Worm (Caenorhabditis elegans) whole organism, L4/young adult: Measurements from ENCODE around the gene acr-2.

Experiments
- W03F9.2 ChIP-seq: fragments of 150-350 bp; optimal IDR thresholded peaks from 2 replicates; lab custom pipeline; 2014; ENCODE audit warnings: missing biosample characterization, missing genetic modification characterization
- dao-5 ChIP-seq: sonication (generic microtip); optimal IDR thresholded peaks from 2 replicates; lab custom pipeline; 2016; ENCODE audit warnings: missing genotype, missing genetic modification characterization, moderate library complexity, missing compliant biosample characterization
- him-1 ChIP-seq: sonication (generic microtip); optimal IDR thresholded peaks from 2 replicates; lab custom pipeline; 2016; ENCODE audit warnings: missing genotype, missing genetic modification reagents, missing genetic modification characterization, missing compliant biosample characterization

The acr-2 gene

DNA sequence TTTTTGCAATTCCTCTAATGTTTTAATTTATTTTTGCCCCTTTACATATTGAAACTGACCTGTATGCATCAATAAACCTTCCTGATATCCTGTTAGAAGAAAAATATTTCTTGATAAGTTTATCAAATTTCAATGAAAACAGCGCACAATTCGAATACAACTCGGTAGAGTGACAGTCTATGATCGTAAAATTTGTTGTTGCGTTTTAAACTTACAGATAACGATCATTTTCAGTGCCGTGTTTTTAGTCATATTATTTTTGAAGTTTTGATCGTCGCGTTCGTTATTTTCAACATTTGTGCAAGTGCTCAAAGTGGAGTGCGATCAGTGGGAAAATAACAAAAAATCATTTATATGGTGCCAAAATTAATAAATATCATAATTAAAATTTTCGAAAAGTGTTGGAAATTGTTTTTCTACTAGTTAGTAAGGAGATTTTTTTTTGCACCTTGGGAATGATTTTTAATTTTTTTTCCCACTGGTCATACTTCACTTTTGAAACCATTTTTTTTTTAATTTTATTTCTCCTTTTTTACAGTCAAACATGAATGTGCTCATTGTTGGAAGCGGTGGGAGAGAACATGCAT lies 27.9 kb upstream of the acr-2 start, which contains the start of gene F38B6.4:
F38B6.4 (plus strand) TSS at position 537 of the 587 bp plus-strand sequence.
- TF ChIP-seq W03F9.2 (no peak), him-1 (tag; lab: Kevin White, UChicago) (no peak), dao-5 (tag; lab: Kevin White, UChicago) (no peak)

DNA sequence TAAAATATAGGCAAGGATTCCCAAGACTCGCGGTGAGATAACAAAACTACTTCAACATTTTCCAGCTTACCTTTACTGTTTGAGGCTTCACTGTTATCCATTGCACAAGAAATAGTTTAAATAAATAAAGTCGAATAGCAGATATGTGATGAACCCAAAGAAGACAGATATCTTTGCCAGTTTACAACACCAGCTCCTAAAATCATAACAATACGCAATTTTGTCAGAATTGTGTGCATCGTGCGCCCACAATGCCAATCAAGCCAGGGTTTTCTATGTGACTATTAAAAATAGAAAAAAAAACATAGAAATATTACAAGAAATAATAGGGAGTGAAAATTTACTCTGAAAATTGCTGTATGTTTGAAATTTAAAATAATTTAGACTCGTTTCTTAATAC lies 19.7 kb upstream of the acr-2 start, which contains the start of gene F38B6.8:
F38B6.8 (minus strand) TSS at position 101 of the 400 bp plus-strand sequence.
- no peak for TF ChIP-seq dao-5 (tag; lab: Kevin White, UChicago)
- no peak for TF ChIP-seq him-1 (tag; lab: Kevin White, UChicago)
- TF ChIP-seq W03F9.2, result no peak

- TF ChIP-seq him-1 (tag; lab: Kevin White, UChicago) (no peak), dao-5 (tag; lab: Kevin White, UChicago) (no peak), W03F9.2 (no peak)
These were observed 15.0 kb upstream of the acr-2 start for ce11 chrX:6687345-6687744.

- TF ChIP-seq W03F9.2, result no peak
- no peak for TF ChIP-seq him-1 (tag; lab: Kevin White, UChicago)
- no peak for TF ChIP-seq dao-5 (tag; lab: Kevin White, UChicago)
These were observed 14.6 kb upstream of the acr-2 start for ce11 chrX:6687756-6688155.

DNA sequence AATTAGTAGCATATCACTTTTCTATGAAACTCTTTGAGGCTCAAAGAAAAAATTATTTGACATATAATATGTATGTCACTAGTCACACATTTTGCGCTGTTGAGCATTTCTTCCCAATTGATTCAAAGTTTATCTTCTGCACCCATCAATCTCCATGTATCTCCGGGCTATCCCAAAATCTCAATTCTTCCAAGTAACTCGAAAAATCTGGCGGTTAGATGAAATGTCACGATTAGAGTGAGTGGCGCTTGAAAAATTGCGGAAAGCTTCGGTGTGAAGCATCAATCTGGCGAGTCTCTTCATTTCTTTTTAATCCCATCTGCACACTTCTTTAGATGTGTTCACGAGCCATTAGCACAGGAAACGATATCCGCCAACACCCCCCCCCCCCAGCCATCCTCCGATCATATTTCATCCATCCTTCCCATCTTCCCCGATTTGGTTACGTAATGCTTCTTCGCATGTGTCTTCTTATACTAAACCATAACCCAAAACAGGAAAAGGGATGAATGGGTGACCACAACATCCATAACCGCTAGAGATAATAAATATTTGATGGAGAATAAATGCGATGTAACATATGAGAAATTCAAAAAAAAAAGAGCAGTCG lies 13.3 kb upstream of the acr-2 start:
- TF ChIP-seq dao-5 (tag; lab: Kevin White, UChicago) (no peak), W03F9.2 (no peak), him-1 (tag; lab: Kevin White, UChicago) (no peak)

DNA sequence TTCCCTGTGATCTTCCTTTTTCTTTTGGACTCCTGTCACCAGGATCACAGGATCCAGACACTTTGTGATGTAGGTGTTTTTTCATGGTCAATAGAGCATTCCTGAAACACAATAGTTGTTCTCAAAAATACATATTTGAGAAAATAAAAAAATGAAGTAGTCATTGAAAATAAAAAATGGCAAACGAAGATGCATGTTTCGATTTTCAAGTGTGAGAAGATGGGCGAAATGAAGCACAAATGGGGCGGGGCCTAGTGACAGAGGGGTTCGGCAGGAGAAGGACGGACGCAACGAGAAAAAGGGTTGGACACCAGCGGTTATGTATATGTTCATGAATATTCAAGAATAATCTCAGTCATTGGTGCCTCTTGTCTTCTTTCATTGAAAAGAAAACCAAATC lies 12.4 kb upstream of the acr-2 start, which contains the start of gene F38B6.6:
F38B6.6 (minus strand) TSS at position 101 of the 400 bp plus-strand sequence.
- TF ChIP-seq W03F9.2, result no peak
- TF ChIP-seq dao-5 (tag; lab: Kevin White, UChicago), result no peak

DNA sequence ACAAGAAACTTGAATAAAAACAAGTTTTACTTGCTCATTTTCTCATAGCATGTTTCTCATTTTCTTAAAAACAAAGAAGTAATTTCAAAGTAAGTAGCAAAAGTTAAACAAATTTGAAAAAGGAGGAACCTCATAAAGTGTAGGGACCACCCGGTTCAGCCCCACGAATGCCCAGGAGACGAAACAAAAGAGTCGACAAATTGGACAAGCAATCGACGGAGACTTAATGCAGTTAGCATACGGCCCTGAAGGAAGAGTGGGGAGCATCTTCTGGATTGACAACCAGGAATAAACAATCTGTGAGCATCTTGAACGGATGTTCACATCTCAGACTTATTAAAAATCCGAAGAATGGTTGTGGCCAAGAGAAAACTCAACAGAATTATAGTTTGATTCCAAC lies 10.7 kb upstream of the acr-2 start:
- TF ChIP-seq W03F9.2, result no peak
- no peak for TF ChIP-seq dao-5 (tag; lab: Kevin White, UChicago)
- no peak for TF ChIP-seq him-1 (tag; lab: Kevin White, UChicago)

- no peak for TF ChIP-seq W03F9.2
- TF ChIP-seq him-1 (tag; lab: Kevin White, UChicago), result no peak
- TF ChIP-seq dao-5 (tag; lab: Kevin White, UChicago), result no peak
These were observed 9.5 kb upstream of the acr-2 start for ce11 chrX:6692896-6693295.

DNA sequence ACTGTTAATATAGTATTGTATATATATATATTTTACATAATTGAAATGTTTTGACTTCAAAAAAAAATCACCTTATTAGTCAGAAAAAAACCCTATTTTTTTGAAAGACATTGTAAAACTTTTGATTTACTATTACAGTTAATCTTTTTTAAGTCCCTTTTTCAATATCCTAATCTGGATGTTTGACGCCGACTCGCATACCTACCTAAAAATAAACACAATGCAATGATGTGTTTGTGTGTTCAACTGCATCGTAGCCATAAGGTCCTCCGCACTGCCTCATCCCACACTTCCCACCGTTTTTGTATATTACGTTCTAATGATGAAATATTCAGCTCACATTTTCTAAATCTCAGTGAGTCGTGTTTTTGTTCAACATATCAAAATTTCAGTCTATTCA lies 9.0 kb upstream of the acr-2 start, which contains the start of gene F38B6.3:
F38B6.3 (plus strand) TSS at position 301 of the 400 bp plus-strand sequence.
- TF ChIP-seq W03F9.2 (no peak), him-1 (tag; lab: Kevin White, UChicago) (no peak), dao-5 (tag; lab: Kevin White, UChicago) (no peak)

ce11 chrX:6698267-6698666 lies 4.1 kb upstream of the acr-2 start, which contains the start of the genes F38B6.7 and F38B6.2:
F38B6.7 (minus strand) TSS chrX:6698367.
F38B6.2 (plus strand) TSS chrX:6698533.
- TF ChIP-seq dao-5 (tag; lab: Kevin White, UChicago) (no peak), W03F9.2 (no peak), him-1 (tag; lab: Kevin White, UChicago) (no peak)

DNA sequence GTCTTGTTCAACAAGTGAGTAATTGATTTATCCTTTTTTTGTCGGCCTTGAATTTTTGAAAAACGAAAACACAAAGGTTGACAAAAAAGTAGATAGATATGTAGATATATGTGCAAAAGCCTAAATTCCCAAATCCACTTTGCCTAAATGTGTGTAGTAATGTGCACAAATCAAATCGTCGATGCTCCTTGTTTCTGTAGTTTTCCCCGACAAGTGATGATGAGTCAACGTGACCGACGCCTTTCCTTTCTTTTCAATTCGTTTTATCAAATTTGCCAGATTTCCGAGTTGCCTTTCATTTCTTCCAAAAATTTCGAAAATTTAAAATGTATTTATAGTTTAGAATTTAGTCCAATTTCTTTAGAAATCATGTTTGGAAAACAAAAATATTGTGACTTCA lies 2.8 kb downstream of the acr-2 start:
- TF ChIP-seq dao-5 (tag; lab: Kevin White, UChicago), result no peak
- no peak for TF ChIP-seq him-1 (tag; lab: Kevin White, UChicago)
- no peak for TF ChIP-seq W03F9.2

ce11 chrX:6709238-6709637 lies 6.9 kb downstream of the acr-2 start, which contains the start of gene acr-3:
acr-3 (plus strand) TSS chrX:6709538.
- TF ChIP-seq dao-5 (tag; lab: Kevin White, UChicago) (no peak), him-1 (tag; lab: Kevin White, UChicago) (no peak), W03F9.2 (no peak)

ce11 chrX:6713277-6713676 lies 10.9 kb downstream of the acr-2 start, which contains the start of gene nas-11:
nas-11 (plus strand) TSS chrX:6713577.
- no peak for TF ChIP-seq W03F9.2

ce11 chrX:6718595-6718994 lies 16.2 kb downstream of the acr-2 start, which contains the start of gene smf-2:
smf-2 (minus strand) TSS chrX:6718695.
- TF ChIP-seq dao-5 (tag; lab: Kevin White, UChicago) (no peak), him-1 (tag; lab: Kevin White, UChicago) (no peak), W03F9.2 (no peak)
